Worm (Caenorhabditis elegans): ENCODE data around the gene C46A5.4.

The C46A5.4 gene

DNA sequence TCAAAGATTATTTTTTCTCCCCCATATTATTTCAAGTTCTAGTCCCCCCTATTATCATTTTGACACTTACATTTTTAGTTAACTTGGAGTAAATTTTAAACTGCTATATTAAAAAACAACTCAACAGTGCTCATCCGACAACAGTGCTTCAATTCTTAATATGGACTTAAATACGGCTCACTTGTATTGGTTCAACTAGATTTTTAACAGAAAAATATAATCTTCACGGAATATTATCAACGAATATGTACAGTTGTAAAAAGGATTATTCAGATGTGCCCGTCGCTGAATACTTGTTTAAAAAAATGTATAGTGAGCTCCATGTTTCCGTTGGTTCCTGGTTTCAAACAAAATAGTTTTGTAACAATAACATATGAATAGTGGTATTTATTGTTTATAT is 43.2 kb upstream of the C46A5.4 start:
- TF ChIP-seq ceh-58 (GFP tag; IDR thresholded peaks at IDR 0.05) (no peak), nhr-120 (GFP tag; IDR thresholded peaks at IDR 0.05) (no peak), sdz-38 (tag; optimal IDR thresholded peaks at IDR 0.05) (no peak), hlh-12 (tag; optimal IDR thresholded peaks at IDR 0.05) (no peak), ets-4 (GFP tag; optimal IDR thresholded peaks at IDR 0.05) (no peak), madf-8 (GFP tag; conservative IDR thresholded peaks at IDR 0.05) (no peak), Y56A3A.18 (GFP tag; IDR thresholded peaks at IDR 0.05) (0 out of 2 replicates have a peak, but pooled peaks have one; percentile 47), egl-44 (GFP tag; IDR thresholded peaks at IDR 0.05) (no peak), cebp-1 (GFP tag; IDR thresholded peaks at IDR 0.05) (no peak), cebp-1 (tag; optimal IDR thresholded peaks at IDR 0.05) (no peak), B0336.3 (GFP tag; IDR thresholded peaks at IDR 0.05) (peak; percentile 69; the same call in 1 of the 2 replicates), athp-1 (tag; optimal IDR thresholded peaks at IDR 0.05) (peak; percentile 80), dpl-1 (GFP tag; optimal IDR thresholded peaks at IDR 0.05) (no peak), efl-1 (GFP tag; optimal IDR thresholded peaks at IDR 0.05) (peak; percentile 41), snpc-1.1 (tag; optimal IDR thresholded peaks at IDR 0.05; ENCODE audit: insufficient read depth) (peak; percentile 52), C06A6.2 (GFP tag; conservative IDR thresholded peaks at IDR 0.05) (no peak), let-607 (tag; optimal IDR thresholded peaks at IDR 0.05) (no peak), ceh-27 (GFP tag; optimal IDR thresholded peaks at IDR 0.05) (no peak), F52B5.7 (tag; optimal IDR thresholded peaks at IDR 0.05) (no peak), lsl-1 (GFP tag; optimal IDR thresholded peaks at IDR 0.05) (peak; percentile 3), ztf-3 (GFP tag; optimal IDR thresholded peaks at IDR 0.05) (no peak), sptf-2 (GFP tag; optimal IDR thresholded peaks at IDR 0.05) (no peak), ztf-26 (tag; optimal IDR thresholded peaks at IDR 0.05) (no peak), nhr-179 (tag; optimal IDR thresholded peaks at IDR 0.05) (no peak), ceh-100 (GFP tag; IDR thresholded peaks at IDR 0.05) (peak; percentile 48), ceh-91 (GFP tag; IDR thresholded peaks at IDR 0.05) (no peak), K11D2.4 (GFP tag; IDR thresholded peaks at IDR 0.05) (no peak), unc-130 (GFP tag; optimal IDR thresholded peaks at IDR 0.05) (peak; percentile 63), C17E4.6 (GFP tag; IDR thresholded peaks at IDR 0.05) (peak; percentile 74), mxl-1 (tag; optimal IDR thresholded peaks at IDR 0.05) (no peak), Y79H2A.3 (GFP tag; conservative IDR thresholded peaks at IDR 0.05) (0 out of 2 replicates have a peak, but pooled peaks have one; percentile 28), nfya-2 (GFP tag; IDR thresholded peaks at IDR 0.05) (no peak), mcd-1 (GFP tag; IDR thresholded peaks at IDR 0.05) (no peak), lag-1 (GFP tag; IDR thresholded peaks at IDR 0.05) (no peak), fkh-3 (tag; optimal IDR thresholded peaks at IDR 0.05) (peak; percentile 65), egrh-3 (GFP tag; IDR thresholded peaks at IDR 0.05) (no peak), somi-1 (GFP tag; optimal IDR thresholded peaks at IDR 0.05) (no peak), madf-10 (tag; optimal IDR thresholded peaks at IDR 0.05) (no peak), hrde-1 (tag; optimal IDR thresholded peaks at IDR 0.05; ENCODE audit: borderline replicate concordance) (peak; percentile 94), mel-28 (tag; optimal IDR thresholded peaks at IDR 0.05; ENCODE audit: borderline replicate concordance) (no peak), xnd-1 (tag; optimal IDR thresholded peaks at IDR 0.05) (peak; percentile 32), ztf-6 (GFP tag; IDR thresholded peaks at IDR 0.05) (no peak), chd-7 (tag; optimal IDR thresholded peaks at IDR 0.05) (no peak), ZK185.1 (tag; optimal IDR thresholded peaks at IDR 0.05; ENCODE audit: poor library complexity, severe bottlenecking) (no peak), cebp-2 (GFP tag; IDR thresholded peaks at IDR 0.05) (no peak), K12H6.12 (tag; optimal IDR thresholded peaks at IDR 0.05) (no peak), dpff-1 (tag; optimal IDR thresholded peaks at IDR 0.05) (no peak), tbx-9 (tag; optimal IDR thresholded peaks at IDR 0.05; ENCODE audit: borderline replicate concordance) (no peak), him-1 (tag; optimal IDR thresholded peaks at IDR 0.05) (peak; percentile 24), dox-1 (GFP tag; IDR thresholded peaks at IDR 0.05) (no peak)
